Fruit fly (Drosophila melanogaster): ENCODE data around the gene ppk11.

DNA sequence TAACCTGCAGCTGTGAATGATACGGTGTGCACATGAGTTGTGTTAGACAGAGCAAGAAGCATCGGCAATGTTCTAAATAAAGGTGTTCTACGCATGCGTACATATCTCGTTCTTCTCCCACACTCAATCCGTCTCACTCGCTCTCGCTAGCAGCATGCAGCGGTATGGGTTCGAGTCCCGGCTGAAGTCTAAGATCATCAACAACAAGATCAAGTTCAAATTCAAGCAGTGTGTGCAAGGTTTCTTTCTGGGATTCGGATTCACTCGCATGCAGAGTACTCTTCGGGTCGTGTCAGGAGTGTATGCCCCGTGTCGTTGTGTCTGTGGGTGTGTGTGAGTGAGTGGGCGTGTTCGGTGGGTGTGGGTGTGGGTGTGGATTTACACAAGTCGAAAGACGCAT, 43.6 kb downstream of the ppk11 start:
- TF ChIP-seq EcR (GFP tag; optimal IDR thresholded peaks at IDR 0.05) (no peak), pan (optimal IDR thresholded peaks at IDR 0.05) (no peak), Dll (optimal IDR thresholded peaks at IDR 0.05) (no peak), usp (GFP tag; optimal IDR thresholded peaks at IDR 0.05) (no peak)
